Worm (Caenorhabditis elegans) whole organism, midembryonic: ENCODE measurements around the gene F38A6.4.

Experiments
- cog-1 ChIP-seq: sonication (generic microtip); optimal IDR thresholded peaks from 2 replicates; lab custom pipeline; 2016; ENCODE audit warnings: missing genetic modification characterization, missing compliant biosample characterization
- flt-1 ChIP-seq: fragments of 200-800 bp; sonication (Bioruptor generic); IDR thresholded peaks from 2 replicates; pipeline ENCODE4 v1.3.6; 2022; ENCODE audit warnings: missing genetic modification characterization, missing compliant biosample characterization
- klf-2 ChIP-seq: fragments of 200-800 bp; sonication (Bioruptor generic); conservative IDR thresholded peaks from 2 replicates; pipeline ENCODE4 v1.3.6; 2022; ENCODE audit warnings: missing genetic modification reagents, missing genetic modification characterization, missing compliant biosample characterization
- med-1 ChIP-seq: sonication (generic microtip); optimal IDR thresholded peaks from 2 replicates; lab custom pipeline; 2017; ENCODE audit warnings: missing genetic modification characterization, mild to moderate bottlenecking, missing compliant biosample characterization, antibody characterized with exemption, missing genetic modification reagents; ENCODE audit not compliant: insufficient read depth
- ztf-23 ChIP-seq: fragments of 200-800 bp; sonication (Bioruptor generic); IDR thresholded peaks from 2 replicates; pipeline ENCODE4 v1.3.6; 2022; ENCODE audit warnings: missing genetic modification reagents, missing genetic modification characterization, missing compliant biosample characterization
- ztf-29 ChIP-seq: fragments of 200-800 bp; sonication (Bioruptor generic); IDR thresholded peaks from 2 replicates; pipeline ENCODE4 v1.3.6; 2022; ENCODE audit warnings: missing genetic modification reagents, missing genetic modification characterization, missing compliant biosample characterization

DNA sequence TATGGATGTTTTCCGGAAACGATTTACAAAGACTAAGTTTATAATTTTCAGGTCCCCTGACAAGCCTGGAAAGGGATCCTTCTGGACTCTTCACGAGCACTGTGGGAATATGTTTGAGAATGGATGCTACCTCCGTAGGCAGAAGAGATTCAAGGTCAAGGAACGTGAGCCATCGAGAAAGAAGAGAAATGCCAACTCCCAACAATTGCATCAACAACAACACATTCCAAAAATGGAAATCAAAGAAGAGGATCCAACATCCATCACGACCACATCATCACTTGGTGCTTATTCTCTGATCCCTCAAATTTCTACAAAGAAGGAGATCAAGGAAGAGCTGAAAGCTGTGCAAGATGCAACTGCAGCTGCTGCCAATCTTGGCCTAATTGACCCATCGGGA lies 17.1 kb downstream of the F38A6.4 start:
- no peak for TF ChIP-seq ztf-29 (GFP tag; lab: Robert Waterston, UW)
- TF ChIP-seq med-1: no peak
- no peak for TF ChIP-seq flt-1 (GFP tag; lab: Robert Waterston, UW)
- no peak for TF ChIP-seq ztf-23
- no peak for TF ChIP-seq klf-2 (GFP tag; lab: Robert Waterston, UW)
- no peak for TF ChIP-seq cog-1 (tag; lab: Kevin White, UChicago)
